Worm (Caenorhabditis elegans) whole organism, mixed stage, embryonic: ENCODE data around the gene bgal-2.

Experiments
- M03D4.4 ChIP-seq: sonication (generic microtip); optimal IDR thresholded peaks from 2 replicates; lab custom pipeline; 2017; ENCODE audit warnings: mild to moderate bottlenecking, missing genetic modification characterization, missing compliant biosample characterization
- bed-3 ChIP-seq: fragments of 200-800 bp; sonication (Bioruptor generic); optimal IDR thresholded peaks from 3 replicates; lab custom pipeline; 2018; ENCODE audit warnings: mild to moderate bottlenecking, missing genetic modification characterization, moderate library complexity, missing compliant biosample characterization
- blmp-1 ChIP-seq: fragments of 150-350 bp; optimal IDR thresholded peaks from 2 replicates; lab custom pipeline; 2014; ENCODE audit warnings: missing biosample characterization, missing genetic modification characterization
- ceh-43 ChIP-seq: fragments of 200-800 bp; sonication (Bioruptor generic); optimal IDR thresholded peaks from 2 replicates; lab custom pipeline; 2018; ENCODE audit warnings: mild to moderate bottlenecking, missing genetic modification characterization, moderate library complexity, missing compliant biosample characterization
- ces-1 ChIP-seq: fragments of 150-350 bp; optimal IDR thresholded peaks from 2 replicates; lab custom pipeline; 2014; ENCODE audit warnings: missing biosample characterization, missing genetic modification reagents, missing genetic modification characterization
- drap-1 ChIP-seq: fragments of 200-800 bp; sonication (Bioruptor generic); optimal IDR thresholded peaks from 3 replicates; lab custom pipeline; 2018; ENCODE audit warnings: mild to moderate bottlenecking, missing genetic modification characterization, missing compliant biosample characterization
- flh-1 ChIP-seq: fragments of 200-800 bp; sonication (Bioruptor generic); optimal IDR thresholded peaks from 2 replicates; lab custom pipeline; 2018; ENCODE audit warnings: mild to moderate bottlenecking, missing genetic modification characterization, moderate library complexity, missing compliant biosample characterization
- lin-13 ChIP-seq: fragments of 150-350 bp; optimal IDR thresholded peaks from 2 replicates; lab custom pipeline; 2014; ENCODE audit warnings: missing biosample characterization, missing genetic modification characterization
- lin-32 ChIP-seq: fragments of 200-800 bp; sonication (Bioruptor generic); optimal IDR thresholded peaks from 2 replicates; lab custom pipeline; 2018; ENCODE audit warnings: mild to moderate bottlenecking, missing genetic modification characterization, missing compliant biosample characterization
- mab-5 ChIP-seq: fragments of 150-350 bp; optimal IDR thresholded peaks from 2 replicates; lab custom pipeline; 2014; ENCODE audit warnings: missing biosample characterization, missing genetic modification characterization
- nhr-237 ChIP-seq: fragments of 150-350 bp; optimal IDR thresholded peaks from 2 replicates; lab custom pipeline; 2014; ENCODE audit warnings: missing biosample characterization, missing genetic modification characterization
- nhr-76 ChIP-seq: sonication (generic microtip); optimal IDR thresholded peaks from 2 replicates; lab custom pipeline; 2017; ENCODE audit warnings: missing biosample characterization, missing genetic modification characterization
- pha-4 ChIP-seq: fragments of 150-350 bp; optimal IDR thresholded peaks from 2 replicates; lab custom pipeline; 2018; ENCODE audit warnings: missing biosample characterization, missing genetic modification reagents, missing genetic modification characterization
- sem-2 ChIP-seq: fragments of 200-800 bp; sonication (Bioruptor generic); optimal IDR thresholded peaks from 2 replicates; lab custom pipeline; 2018; ENCODE audit warnings: mild to moderate bottlenecking, missing genetic modification characterization, missing compliant biosample characterization
- unc-120 ChIP-seq: sonication (generic microtip); optimal IDR thresholded peaks from 2 replicates; lab custom pipeline; 2017; ENCODE audit warnings: missing genetic modification characterization, missing compliant biosample characterization; ENCODE audit not compliant: poor library complexity, severe bottlenecking
- unc-62 ChIP-seq: fragments of 150-350 bp; optimal IDR thresholded peaks from 2 replicates; lab custom pipeline; 2014; ENCODE audit warnings: missing biosample characterization, missing genetic modification reagents, missing genetic modification characterization
- zip-8 ChIP-seq: fragments of 150-350 bp; optimal IDR thresholded peaks from 2 replicates; lab custom pipeline; 2014; ENCODE audit warnings: missing biosample characterization, missing genetic modification characterization
- ztf-11 ChIP-seq: fragments of 150-350 bp; optimal IDR thresholded peaks from 2 replicates; lab custom pipeline; 2014; ENCODE audit warnings: missing biosample characterization, missing genetic modification characterization

The bgal-2 gene

DNA sequence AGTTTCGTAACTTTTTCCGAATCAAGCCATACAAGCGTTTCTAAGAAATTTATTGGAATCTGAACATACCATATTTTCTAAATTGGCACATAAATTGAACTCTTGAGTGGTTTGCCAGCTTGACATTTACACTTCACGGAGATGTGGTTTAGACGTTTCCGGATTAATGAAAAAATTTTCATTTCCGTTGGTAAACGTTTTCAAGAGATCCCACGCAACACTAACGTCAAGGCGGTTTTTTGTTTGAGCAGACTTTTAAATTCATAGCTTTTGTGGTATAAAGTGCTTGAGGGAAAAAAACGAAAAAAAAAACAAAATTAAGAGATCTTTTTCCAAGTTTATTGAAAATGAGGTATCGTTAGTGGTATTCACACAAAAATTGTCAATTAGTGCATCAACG, 51.0 kb downstream of the bgal-2 start, which contains the start of gene F41B4.2:
F41B4.2 (minus strand) TSS at position 101 of the 400 bp plus-strand sequence.
- TF ChIP-seq lin-32 (GFP tag; lab: Kevin White, UChicago) = no peak
- no peak for TF ChIP-seq blmp-1
- TF ChIP-seq zip-8 = no peak
- TF ChIP-seq mab-5 (tag; lab: Kevin White, UChicago) = no peak

DNA sequence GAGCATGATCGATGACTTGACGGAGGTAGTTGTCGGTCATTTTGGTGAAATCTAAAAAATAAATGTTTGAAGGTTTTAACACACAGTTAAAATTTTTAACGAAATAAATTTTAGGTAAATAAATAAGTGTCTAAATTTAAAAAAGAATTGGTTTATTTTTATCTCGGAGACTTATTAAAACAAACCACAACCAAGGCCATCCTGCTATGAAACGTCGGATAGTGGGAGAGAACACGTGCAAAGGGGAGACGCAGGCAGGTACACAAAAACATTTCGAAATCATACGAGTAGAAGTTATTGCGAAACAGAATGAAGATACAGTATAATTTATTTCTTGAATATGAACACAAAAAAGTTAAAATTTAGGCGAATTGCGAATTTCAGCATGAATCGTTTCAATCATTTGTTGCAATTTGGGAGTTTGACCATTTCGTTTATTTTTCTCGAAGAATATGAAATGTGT, 51.9 kb downstream of the bgal-2 start, which contains the start of gene F41B4.3:
F41B4.3 (minus strand) TSS at position 51 of the 463 bp plus-strand sequence.
- no peak for TF ChIP-seq flh-1 (GFP tag; lab: Kevin White, UChicago)
- no peak for TF ChIP-seq drap-1 (GFP tag; lab: Kevin White, UChicago)
- no peak for TF ChIP-seq lin-13 (tag; lab: Kevin White, UChicago)
- no peak for TF ChIP-seq blmp-1
- TF ChIP-seq M03D4.4 = no peak
- TF ChIP-seq pha-4 (tag; lab: Kevin White, UChicago) = no peak
- no peak for TF ChIP-seq mab-5 (tag; lab: Kevin White, UChicago)
- no peak for TF ChIP-seq bed-3 (GFP tag; lab: Kevin White, UChicago)
- no peak for TF ChIP-seq lin-32 (GFP tag; lab: Kevin White, UChicago)
- no peak for TF ChIP-seq unc-62 (GFP tag; lab: Kevin White, UChicago)
- TF ChIP-seq ces-1 (GFP tag; lab: Kevin White, UChicago) = no peak
- TF ChIP-seq ceh-43 (GFP tag; lab: Kevin White, UChicago) = no peak
- no peak for TF ChIP-seq unc-120
- TF ChIP-seq ztf-11 = no peak
- no peak for TF ChIP-seq nhr-237 (tag; lab: Kevin White, UChicago)
- TF ChIP-seq nhr-76 (tag; lab: Kevin White, UChicago) = no peak
- no peak for TF ChIP-seq sem-2 (GFP tag; lab: Kevin White, UChicago)
